Fruit fly (Drosophila melanogaster): ENCODE data around the gene Eig71Ej.

Gene Eig71Ej

dm6 chr3L:15638524-15638923 lies 22.3 kb downstream of the Eig71Ej start:
- no peak for TF ChIP-seq CG6854 (GFP tag; optimal IDR thresholded peaks at IDR 0.05)
- no peak for TF ChIP-seq CG6792 (GFP tag; optimal IDR thresholded peaks at IDR 0.05)
- no peak for TF ChIP-seq Hr4 (GFP tag; optimal IDR thresholded peaks at IDR 0.05)
- TF ChIP-seq cyc (GFP tag; optimal IDR thresholded peaks at IDR 0.05), result no peak

dm6 chr3L:15637618-15638017 lies 23.2 kb downstream of the Eig71Ej start:
- no peak for TF ChIP-seq CG32006 (GFP tag; optimal IDR thresholded peaks at IDR 0.05)
- TF ChIP-seq topi (GFP tag; optimal IDR thresholded peaks at IDR 0.05), result no peak
- TF ChIP-seq Eip93F (GFP tag; optimal IDR thresholded peaks at IDR 0.05), result peak; percentile 14
- no peak for TF ChIP-seq CG6163 (GFP tag; IDR thresholded peaks at IDR 0.05)
- TF ChIP-seq salr (GFP tag; optimal IDR thresholded peaks at IDR 0.05), result no peak
- peak; percentile 23 for TF ChIP-seq CG34406 (GFP tag; optimal IDR thresholded peaks at IDR 0.05)
- no peak for TF ChIP-seq Hr4 (GFP tag; optimal IDR thresholded peaks at IDR 0.05)
- TF ChIP-seq Sox14 (GFP tag; optimal IDR thresholded peaks at IDR 0.05), result peak; percentile 4
- TF ChIP-seq esn (GFP tag; optimal IDR thresholded peaks at IDR 0.05), result no peak
- TF ChIP-seq svp (GFP tag), result peak; percentile 52
- no peak for TF ChIP-seq Lpt (GFP tag; optimal IDR thresholded peaks at IDR 0.05)
- peak; percentile 97 for TF ChIP-seq vri (GFP tag; optimal IDR thresholded peaks at IDR 0.05)
- TF ChIP-seq lz (GFP tag; optimal IDR thresholded peaks at IDR 0.05), result no peak
- peak; percentile 27 for TF ChIP-seq fkh (GFP tag; optimal IDR thresholded peaks at IDR 0.05)
- TF ChIP-seq CG10669 (GFP tag; optimal IDR thresholded peaks at IDR 0.05), result peak; percentile 6
- no peak for TF ChIP-seq CG8632 (GFP tag; optimal IDR thresholded peaks at IDR 0.05)
- TF ChIP-seq ss (GFP tag; optimal IDR thresholded peaks at IDR 0.05), result peak in 1 of 2 experiments; percentile 27
- TF ChIP-seq pdm3 (GFP tag; optimal IDR thresholded peaks at IDR 0.05), result no peak
- TF ChIP-seq Ets21C (GFP tag; optimal IDR thresholded peaks at IDR 0.05), result no peak
- peak; percentile 78 for TF ChIP-seq Eip78C (GFP tag)

- TF ChIP-seq CG11762 (GFP tag; optimal IDR thresholded peaks at IDR 0.05; ENCODE audit: insufficient read depth) (no peak), Smox (GFP tag; optimal IDR thresholded peaks at IDR 0.05) (no peak), CG6276 (GFP tag; optimal IDR thresholded peaks at IDR 0.05) (no peak), ss (GFP tag; optimal IDR thresholded peaks at IDR 0.05) (no peak), CG10631 (GFP tag; optimal IDR thresholded peaks at IDR 0.05) (no peak), dsx (GFP tag; optimal IDR thresholded peaks at IDR 0.05; ENCODE audit: poor library complexity, severe bottlenecking) (no peak), Hr38 (GFP tag; optimal IDR thresholded peaks at IDR 0.05) (no peak), Eip78C (GFP tag) (no peak), acj6 (GFP tag; optimal IDR thresholded peaks at IDR 0.05) (no peak), pdm3 (GFP tag; optimal IDR thresholded peaks at IDR 0.05) (no peak), OdsH (GFP tag; optimal IDR thresholded peaks at IDR 0.05) (no peak), CG9139 (GFP tag; optimal IDR thresholded peaks at IDR 0.05) (no peak), CG6163 (GFP tag; IDR thresholded peaks at IDR 0.05) (no peak), CG32006 (GFP tag; optimal IDR thresholded peaks at IDR 0.05) (no peak), dac (GFP tag; optimal IDR thresholded peaks at IDR 0.05) (no peak), CG3032 (tag; optimal IDR thresholded peaks at IDR 0.05) (no peak)
These were observed 23.8 kb downstream of the Eig71Ej start for dm6 chr3L:15636978-15637377.

dm6 chr3L:15636359-15636758 lies 24.5 kb downstream of the Eig71Ej start:
- TF ChIP-seq CG10669 (GFP tag; optimal IDR thresholded peaks at IDR 0.05) (no peak), Eip78C (GFP tag) (peak; percentile 46), fd59A (GFP tag; optimal IDR thresholded peaks at IDR 0.05) (no peak), Ets21C (GFP tag; optimal IDR thresholded peaks at IDR 0.05) (no peak), Smox (GFP tag; optimal IDR thresholded peaks at IDR 0.05) (no peak), CG3032 (tag; optimal IDR thresholded peaks at IDR 0.05) (no peak), CG10631 (GFP tag; optimal IDR thresholded peaks at IDR 0.05) (no peak), CG1621 (tag; optimal IDR thresholded peaks at IDR 0.05) (no peak), Eip75B (GFP tag; optimal IDR thresholded peaks at IDR 0.05) (no peak), vri (GFP tag; optimal IDR thresholded peaks at IDR 0.05) (peak; percentile 83), Sox102F (GFP tag; optimal IDR thresholded peaks at IDR 0.05) (no peak), fkh (GFP tag; optimal IDR thresholded peaks at IDR 0.05) (peak; percentile 42), CG31627 (GFP tag; optimal IDR thresholded peaks at IDR 0.05) (no peak), ss (GFP tag; optimal IDR thresholded peaks at IDR 0.05) (no peak), pdm3 (GFP tag; optimal IDR thresholded peaks at IDR 0.05) (no peak), CG8632 (GFP tag; optimal IDR thresholded peaks at IDR 0.05) (peak; percentile 5), Hr38 (GFP tag; optimal IDR thresholded peaks at IDR 0.05) (no peak), CG6163 (GFP tag; IDR thresholded peaks at IDR 0.05) (no peak), Eip93F (GFP tag; optimal IDR thresholded peaks at IDR 0.05) (peak; percentile 3), dac (GFP tag; optimal IDR thresholded peaks at IDR 0.05) (no peak)
